Fruit fly (Drosophila melanogaster): ENCODE results near the gene CG31674.

Gene CG31674

dm6 chr2L:20811039-20811652 lies 19.9 kb upstream of the CG31674 start (continued):
- no peak for TF ChIP-seq CG14965 (GFP tag; optimal IDR thresholded peaks at IDR 0.05; ENCODE audit: borderline replicate concordance)
- no peak for TF ChIP-seq sim (GFP tag; IDR thresholded peaks at IDR 0.05)
- TF ChIP-seq CG32767 (GFP tag; IDR thresholded peaks at IDR 0.05) = no peak; the same call in none of the 2 replicates
- TF ChIP-seq eyg (GFP tag; optimal IDR thresholded peaks at IDR 0.05) = no peak
- no peak for TF ChIP-seq CG34376 (GFP tag; optimal IDR thresholded peaks at IDR 0.05)
- no peak for TF ChIP-seq peb (GFP tag; IDR thresholded peaks at IDR 0.05)
- 0 out of 2 replicates have a peak, but pooled peaks have one; percentile 27 for TF ChIP-seq ranshi (GFP tag; IDR thresholded peaks at IDR 0.05)
- TF ChIP-seq z (GFP tag; IDR thresholded peaks at IDR 0.05) = no peak
- TF ChIP-seq unpg (GFP tag; optimal IDR thresholded peaks at IDR 0.05) = peak; percentile 58
- TF ChIP-seq crol (GFP tag; IDR thresholded peaks at IDR 0.05) = peak; percentile 82
- no peak for TF ChIP-seq Spps (tag; optimal IDR thresholded peaks at IDR 0.05)
- TF ChIP-seq ash1 (GFP tag; optimal IDR thresholded peaks at IDR 0.05) = no peak
- TF ChIP-seq CG8944 (GFP tag; optimal IDR thresholded peaks at IDR 0.05) = no peak
- TF ChIP-seq CG12219 (GFP tag; optimal IDR thresholded peaks at IDR 0.05) = peak; percentile 45
- TF ChIP-seq bigmax (GFP tag; optimal IDR thresholded peaks at IDR 0.05) = no peak
- no peak for TF ChIP-seq crp (GFP tag; optimal IDR thresholded peaks at IDR 0.05)
- peak; percentile 31; the same call in 1 of the 2 replicates for TF ChIP-seq dimm (GFP tag; IDR thresholded peaks at IDR 0.05)
- TF ChIP-seq CG43689 (GFP tag; IDR thresholded peaks at IDR 0.05) = no peak
- no peak for TF ChIP-seq CG12104 (GFP tag; optimal IDR thresholded peaks at IDR 0.05)
- TF ChIP-seq cwo (GFP tag; optimal IDR thresholded peaks at IDR 0.05) = peak; percentile 38
- peak; percentile 57 for TF ChIP-seq CG8924 (tag; optimal IDR thresholded peaks at IDR 0.05)
- no peak for TF ChIP-seq exex (tag; optimal IDR thresholded peaks at IDR 0.05)
- peak in 1 of 2 experiments; percentile 18 for TF ChIP-seq dpn (GFP tag; optimal IDR thresholded peaks at IDR 0.05)
- no peak for TF ChIP-seq h (optimal IDR thresholded peaks at IDR 0.05)
- no peak for TF ChIP-seq CG10321 (GFP tag; IDR thresholded peaks at IDR 0.05)
- TF ChIP-seq CG10209 (GFP tag; optimal IDR thresholded peaks at IDR 0.05) = peak; percentile 47
- TF ChIP-seq gsb-n (tag; optimal IDR thresholded peaks at IDR 0.05) = peak; percentile 34
- TF ChIP-seq CG3995 (GFP tag; optimal IDR thresholded peaks at IDR 0.05) = no peak
- TF ChIP-seq CG31365 (tag; optimal IDR thresholded peaks at IDR 0.05) = no peak
- no peak for TF ChIP-seq Ets65A (GFP tag)
- no peak for TF ChIP-seq CG33213 (GFP tag; optimal IDR thresholded peaks at IDR 0.05)
- no peak for TF ChIP-seq CG14860 (GFP tag; IDR thresholded peaks at IDR 0.05; ENCODE audit: partially characterized antibody)
- no peak for TF ChIP-seq CG31224 (GFP tag; IDR thresholded peaks at IDR 0.05)
- TF ChIP-seq twi (tag; optimal IDR thresholded peaks at IDR 0.05) = no peak
- TF ChIP-seq CG14710 (tag; optimal IDR thresholded peaks at IDR 0.05) = no peak
- TF ChIP-seq CG12744 (GFP tag; optimal IDR thresholded peaks at IDR 0.05) = no peak
- no peak for TF ChIP-seq pzg (GFP tag; optimal IDR thresholded peaks at IDR 0.05)
- no peak for TF ChIP-seq D (optimal IDR thresholded peaks at IDR 0.05)
- TF ChIP-seq D (GFP tag; optimal IDR thresholded peaks at IDR 0.05) = peak; percentile 17
- peak; percentile 21; the same call in 1 of the 3 replicates for TF ChIP-seq B-H1 (GFP tag; IDR thresholded peaks at IDR 0.05)
- peak; percentile 38 for TF ChIP-seq CG9437 (GFP tag; optimal IDR thresholded peaks at IDR 0.05)
- peak; percentile 83 for TF ChIP-seq dmrt99B (tag; optimal IDR thresholded peaks at IDR 0.05)
- TF ChIP-seq Gsc (GFP tag; IDR thresholded peaks at IDR 0.05) = no peak
- no peak for TF ChIP-seq Nf-YB (GFP tag; optimal IDR thresholded peaks at IDR 0.05)
- peak in 1 of 2 experiments; percentile 84 for TF ChIP-seq Pdp1 (GFP tag; optimal IDR thresholded peaks at IDR 0.05)
- TF ChIP-seq sc (optimal IDR thresholded peaks at IDR 0.05) = no peak
- peak; percentile 0 for TF ChIP-seq sc (GFP tag; optimal IDR thresholded peaks at IDR 0.05)
- TF ChIP-seq CG4730 (GFP tag; IDR thresholded peaks at IDR 0.05) = peak; percentile 33; the same call in 1 of the 2 replicates
- peak; percentile 31 for TF ChIP-seq ewg (GFP tag; optimal IDR thresholded peaks at IDR 0.05)
- no peak for TF ChIP-seq Sry-β (GFP tag; optimal IDR thresholded peaks at IDR 0.05)
- no peak for TF ChIP-seq CG7963 (GFP tag; IDR thresholded peaks at IDR 0.05; ENCODE audit: partially characterized antibody)

Data from whole organism, embryonic.